Worm (Caenorhabditis elegans): Measurements from ENCODE around the gene pqn-74.
A peak's percentile ranks its signal among the peaks of the same experiment; 100 is the strongest.

Gene pqn-74

DNA sequence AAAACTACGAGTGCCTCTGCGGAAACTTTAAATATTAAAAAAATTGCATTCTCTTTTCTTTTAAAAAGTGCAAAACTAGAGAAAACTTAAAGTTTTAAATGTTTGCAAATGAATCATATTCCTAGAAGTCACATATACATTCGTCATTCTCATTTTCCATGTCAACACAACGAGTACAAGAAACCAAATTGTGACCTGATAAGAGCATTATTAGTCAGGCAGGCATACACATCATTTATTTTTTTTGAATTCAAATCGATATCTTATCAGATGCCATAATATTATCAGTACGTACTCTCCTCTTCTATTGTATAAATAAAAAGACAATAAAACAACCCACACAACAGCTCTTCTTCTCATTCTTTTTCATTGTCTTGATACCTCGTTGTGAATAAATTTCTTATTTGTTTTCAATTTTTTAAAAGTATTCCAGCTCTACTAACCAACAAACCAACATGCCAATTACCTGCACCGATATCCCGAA, 16.1 kb upstream of the pqn-74 start, which contains the start of gene W02A2.9:
W02A2.9 (plus strand) TSS at position 434 of the 484 bp plus-strand sequence.
- TF ChIP-seq dao-5 (tag; optimal IDR thresholded peaks at IDR 0.05) (no peak), W03F9.2 (tag; optimal IDR thresholded peaks at IDR 0.05) (no peak), him-1 (tag; optimal IDR thresholded peaks at IDR 0.05) (no peak)

DNA sequence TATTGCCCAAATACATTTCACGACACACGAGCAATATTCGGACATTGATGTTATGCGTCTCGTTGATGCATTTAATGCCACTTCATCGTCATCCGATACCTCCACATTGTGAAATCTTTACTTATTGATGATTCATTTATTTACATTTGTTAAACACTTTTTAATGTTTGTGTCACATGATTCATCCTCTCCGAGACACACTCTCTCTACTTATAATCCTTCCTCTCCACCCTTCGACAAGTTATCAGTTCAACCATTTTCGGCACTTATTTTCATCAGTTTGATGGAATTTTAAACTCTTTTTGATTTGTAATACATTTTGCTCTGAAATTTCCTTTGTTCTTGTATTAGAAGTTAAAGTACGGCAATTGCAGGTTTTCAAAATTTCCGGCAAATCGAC, 14.9 kb upstream of the pqn-74 start:
- TF ChIP-seq dao-5 (tag; optimal IDR thresholded peaks at IDR 0.05): no peak
- TF ChIP-seq W03F9.2 (tag; optimal IDR thresholded peaks at IDR 0.05): no peak
- no peak for TF ChIP-seq him-1 (tag; optimal IDR thresholded peaks at IDR 0.05)

DNA sequence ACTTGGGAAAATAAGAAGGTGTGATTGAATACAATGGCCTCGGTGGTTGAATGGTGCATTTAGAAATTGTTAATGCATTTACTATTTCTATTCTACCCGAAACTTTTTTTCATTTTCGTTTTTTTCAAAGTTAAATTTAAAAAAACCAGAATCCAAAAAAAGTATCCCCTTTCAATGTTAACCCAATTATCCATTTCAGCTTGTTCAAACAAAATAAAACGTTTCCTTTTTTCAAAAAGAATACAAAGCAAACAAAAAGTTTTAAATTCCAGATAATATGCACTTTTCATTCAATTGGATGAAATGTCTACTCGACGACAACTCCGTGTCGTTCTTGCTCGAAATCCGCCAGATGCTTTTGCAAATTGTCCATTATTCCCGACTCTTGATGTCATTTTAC, 11.3 kb upstream of the pqn-74 start, which contains the start of gene W02A2.5:
W02A2.5 (plus strand) TSS at position 301 of the 400 bp plus-strand sequence.
- TF ChIP-seq W03F9.2 (tag; optimal IDR thresholded peaks at IDR 0.05): no peak
- TF ChIP-seq dao-5 (tag; optimal IDR thresholded peaks at IDR 0.05): no peak
- TF ChIP-seq him-1 (tag; optimal IDR thresholded peaks at IDR 0.05): no peak

DNA sequence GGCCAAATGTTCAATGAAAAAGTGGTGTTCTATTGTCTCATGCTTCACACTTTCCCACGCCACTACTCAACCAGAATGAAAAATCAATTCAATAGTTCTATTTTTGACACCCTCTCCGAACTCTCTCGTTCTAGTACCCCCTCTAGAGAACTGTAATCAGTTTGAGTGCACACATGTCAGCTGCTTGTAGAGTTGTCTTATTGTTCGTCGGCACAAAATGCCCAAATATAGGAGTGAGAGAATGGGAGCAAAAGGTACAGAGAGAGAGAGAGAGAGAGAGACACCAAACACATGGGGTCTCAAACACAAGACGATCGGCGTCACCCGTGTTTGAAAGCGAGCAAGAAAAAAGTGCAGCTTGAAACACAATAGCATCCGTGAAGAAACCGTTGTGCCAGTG, 3.1 kb upstream of the pqn-74 start:
- TF ChIP-seq W03F9.2 (tag; optimal IDR thresholded peaks at IDR 0.05): no peak
- TF ChIP-seq dao-5 (tag; optimal IDR thresholded peaks at IDR 0.05): no peak
- TF ChIP-seq him-1 (tag; optimal IDR thresholded peaks at IDR 0.05): no peak

DNA sequence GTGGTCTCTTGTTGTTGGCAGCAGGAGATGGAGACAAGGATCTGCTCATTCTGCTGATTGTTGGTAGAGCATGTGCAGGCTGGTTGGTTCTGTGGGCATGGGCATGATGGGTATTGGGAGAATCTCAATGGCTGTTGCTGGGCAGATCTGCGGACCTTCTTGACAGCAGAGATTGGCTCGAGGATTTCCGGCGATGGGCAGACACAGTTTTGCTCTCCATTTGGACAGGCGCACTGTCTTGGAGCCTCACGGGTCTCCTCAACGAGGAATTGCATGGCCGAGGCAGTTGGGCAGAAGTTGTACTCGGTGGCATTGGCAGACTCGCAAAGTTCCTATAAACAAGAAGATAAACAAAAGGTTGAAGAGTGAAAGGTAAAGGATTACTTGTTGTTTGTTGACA, 659 bp downstream of the pqn-74 start:
- TF ChIP-seq him-1 (tag; optimal IDR thresholded peaks at IDR 0.05) (no peak), dao-5 (tag; optimal IDR thresholded peaks at IDR 0.05) (no peak), W03F9.2 (tag; optimal IDR thresholded peaks at IDR 0.05) (no peak)

DNA sequence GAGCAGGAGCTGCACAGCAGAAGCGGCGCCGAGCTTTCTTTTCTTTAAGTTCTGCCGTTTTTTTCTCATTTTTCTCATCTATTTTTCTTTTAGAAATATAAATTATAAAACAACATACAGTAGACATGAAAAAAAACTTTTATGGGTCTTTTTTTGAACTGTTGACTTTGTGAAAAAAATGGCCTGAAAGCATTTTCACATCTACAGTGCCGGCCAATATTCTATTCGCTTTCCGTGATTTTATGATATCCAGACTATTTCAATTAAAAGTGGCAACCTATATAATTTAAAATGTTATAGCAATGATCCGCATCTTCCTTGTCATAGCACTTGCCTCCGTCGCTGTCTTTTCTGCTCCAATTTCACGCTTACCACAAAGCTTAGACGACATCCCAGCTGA, 3.1 kb downstream of the pqn-74 start, which contains the start of gene far-6:
far-6 (plus strand) TSS at position 301 of the 400 bp plus-strand sequence.
- TF ChIP-seq W03F9.2 (tag; optimal IDR thresholded peaks at IDR 0.05) (no peak), dao-5 (tag; optimal IDR thresholded peaks at IDR 0.05) (no peak), him-1 (tag; optimal IDR thresholded peaks at IDR 0.05) (no peak)

DNA sequence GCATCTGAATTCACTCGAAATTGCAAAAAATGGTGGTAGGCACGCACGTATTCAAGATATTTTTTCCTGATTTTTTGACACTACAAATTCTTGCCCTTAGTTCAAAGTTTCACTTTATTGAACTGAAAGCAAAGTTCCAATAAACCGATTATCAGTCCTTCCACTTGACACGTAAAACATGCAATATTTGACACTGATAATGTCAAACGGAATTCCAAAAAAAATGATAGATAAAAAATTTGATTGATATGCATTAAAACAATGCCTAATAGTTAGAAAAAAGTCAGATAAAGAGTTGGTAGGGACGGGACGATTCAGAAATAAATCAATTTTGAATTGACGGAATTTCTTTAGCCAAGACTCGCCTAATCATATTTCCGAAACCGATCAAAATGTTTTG, 4.1 kb downstream of the pqn-74 start:
- TF ChIP-seq W03F9.2 (tag; optimal IDR thresholded peaks at IDR 0.05): no peak
- TF ChIP-seq him-1 (tag; optimal IDR thresholded peaks at IDR 0.05): no peak
- TF ChIP-seq dao-5 (tag; optimal IDR thresholded peaks at IDR 0.05): no peak

DNA sequence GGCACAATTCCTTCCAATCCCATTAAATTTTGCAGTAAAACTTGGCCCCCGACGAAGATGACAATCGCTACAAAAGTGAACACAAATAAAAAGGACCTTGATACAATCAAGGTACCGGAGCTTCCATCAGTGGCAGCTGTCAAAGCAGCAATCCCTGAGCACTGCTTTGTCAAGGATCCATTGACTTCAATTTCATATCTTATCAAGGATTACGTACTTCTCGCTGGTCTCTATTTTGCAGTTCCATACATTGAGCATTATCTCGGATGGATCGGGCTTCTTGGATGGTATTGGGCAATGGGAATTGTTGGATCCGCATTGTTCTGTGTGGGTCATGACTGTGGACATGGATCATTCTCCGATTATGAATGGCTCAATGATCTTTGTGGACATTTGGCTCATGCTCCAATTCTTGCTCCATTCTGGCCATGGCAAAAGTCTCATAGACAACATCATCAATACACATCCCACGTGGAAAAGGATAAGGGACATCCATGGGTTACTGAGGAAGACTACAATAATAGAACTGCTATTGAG, 7.3 kb downstream of the pqn-74 start, which contains the start of gene fat-2:
fat-2 (plus strand) TSS at position 51 of the 537 bp plus-strand sequence.
- TF ChIP-seq him-1 (tag; optimal IDR thresholded peaks at IDR 0.05): no peak
- no peak for TF ChIP-seq dao-5 (tag; optimal IDR thresholded peaks at IDR 0.05)
- no peak for TF ChIP-seq W03F9.2 (tag; optimal IDR thresholded peaks at IDR 0.05)

DNA sequence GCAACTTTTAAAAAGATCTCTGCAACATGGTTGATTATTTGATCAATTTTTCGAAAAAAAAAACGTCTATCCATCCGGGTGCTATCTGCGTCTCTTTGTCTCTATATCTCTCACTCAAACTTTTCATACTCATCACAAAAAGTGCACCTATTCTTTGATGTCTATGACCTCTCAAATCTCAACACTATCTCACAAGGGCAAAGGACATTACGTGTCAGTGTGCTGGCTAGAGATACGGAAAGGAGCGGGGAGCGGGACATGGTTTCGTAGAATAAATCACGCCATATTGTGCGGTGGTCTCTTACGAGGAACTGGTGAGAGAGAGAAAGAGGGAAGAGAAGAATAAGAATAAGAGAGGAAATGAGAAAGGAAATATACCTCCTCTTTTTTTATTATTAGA, 8.8 kb downstream of the pqn-74 start:
- TF ChIP-seq dao-5 (tag; optimal IDR thresholded peaks at IDR 0.05) (no peak), W03F9.2 (tag; optimal IDR thresholded peaks at IDR 0.05) (peak; percentile 19)

DNA sequence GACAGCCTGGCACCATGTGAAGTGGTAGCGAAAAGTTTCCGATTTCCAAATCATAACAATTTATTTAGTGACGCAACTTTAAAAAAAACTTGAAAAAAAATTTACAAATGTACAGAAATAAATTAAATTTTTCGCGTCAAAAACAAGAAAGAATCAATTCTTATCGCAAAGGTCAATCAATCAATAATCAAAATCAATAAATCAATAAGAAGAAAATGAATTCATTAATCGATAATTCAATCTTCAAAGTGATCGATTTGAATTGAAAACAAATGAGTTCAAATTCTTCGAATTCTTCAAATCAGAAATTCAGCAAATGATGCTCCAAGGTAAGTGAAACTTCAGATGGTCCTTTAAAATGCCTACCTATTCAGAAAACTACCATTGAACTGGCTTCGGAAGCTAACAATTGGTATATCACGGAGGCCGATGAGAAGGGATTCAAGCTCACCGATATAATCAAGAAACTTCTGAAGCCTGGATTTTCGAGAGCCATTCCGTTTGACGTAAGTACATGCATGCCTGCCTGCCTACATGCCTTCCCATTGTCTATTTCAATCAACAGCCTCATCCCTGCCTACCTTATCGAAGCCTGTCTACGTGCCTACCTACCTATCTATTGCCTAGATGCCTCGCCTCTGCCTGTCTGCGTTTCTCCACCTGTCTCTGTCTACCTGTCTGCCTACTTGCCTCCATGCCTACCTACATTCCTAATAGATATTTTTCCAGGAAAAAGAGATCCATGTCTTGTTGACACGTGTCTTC, 11.1 kb downstream of the pqn-74 start:
- no peak for TF ChIP-seq him-1 (tag; optimal IDR thresholded peaks at IDR 0.05)
- TF ChIP-seq dao-5 (tag; optimal IDR thresholded peaks at IDR 0.05): no peak
- no peak for TF ChIP-seq W03F9.2 (tag; optimal IDR thresholded peaks at IDR 0.05)

DNA sequence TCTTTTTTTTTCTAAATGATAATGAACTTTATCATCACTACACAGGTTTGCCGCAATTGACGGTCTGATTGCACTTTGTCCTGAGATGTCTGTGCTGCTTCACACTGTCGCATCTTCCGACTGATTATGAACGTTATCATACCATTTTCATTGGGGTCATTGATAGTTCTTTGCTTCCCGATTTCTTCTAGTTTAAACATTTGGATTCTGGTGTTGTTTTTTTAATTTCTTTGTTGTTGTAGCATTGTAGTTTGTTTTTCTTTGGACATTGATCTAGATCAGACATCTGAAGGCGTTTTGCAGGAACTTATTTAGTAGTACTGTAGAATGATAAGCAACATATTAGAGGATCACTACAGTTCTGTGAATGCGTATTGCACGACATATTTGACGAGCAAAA, 12.4 kb downstream of the pqn-74 start:
- TF ChIP-seq W03F9.2 (tag; optimal IDR thresholded peaks at IDR 0.05) (no peak), dao-5 (tag; optimal IDR thresholded peaks at IDR 0.05) (no peak), him-1 (tag; optimal IDR thresholded peaks at IDR 0.05) (no peak)

DNA sequence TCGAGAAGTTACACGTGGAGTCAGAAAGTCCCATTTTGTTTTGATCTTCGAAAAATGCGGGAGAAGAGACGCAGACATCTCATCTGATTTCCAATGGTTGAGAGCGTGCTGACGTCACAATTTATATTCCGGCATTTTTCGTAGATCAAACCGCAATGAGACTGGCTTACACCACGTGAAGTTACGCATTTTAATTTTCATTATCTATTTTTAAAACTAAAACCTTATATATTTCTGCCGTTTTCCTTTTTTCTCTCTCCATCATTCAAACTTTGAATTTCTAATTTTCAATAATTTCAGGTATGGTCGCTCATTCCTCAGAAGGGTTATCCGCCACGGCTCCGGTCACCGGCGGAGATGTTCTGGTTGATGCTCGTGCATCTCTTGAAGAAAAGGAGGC, 15.9 kb downstream of the pqn-74 start, which contains the start of gene fat-1:
fat-1 (plus strand) TSS at position 301 of the 400 bp plus-strand sequence.
- TF ChIP-seq him-1 (tag; optimal IDR thresholded peaks at IDR 0.05) (no peak), dao-5 (tag; optimal IDR thresholded peaks at IDR 0.05) (no peak), W03F9.2 (tag; optimal IDR thresholded peaks at IDR 0.05) (no peak)

DNA sequence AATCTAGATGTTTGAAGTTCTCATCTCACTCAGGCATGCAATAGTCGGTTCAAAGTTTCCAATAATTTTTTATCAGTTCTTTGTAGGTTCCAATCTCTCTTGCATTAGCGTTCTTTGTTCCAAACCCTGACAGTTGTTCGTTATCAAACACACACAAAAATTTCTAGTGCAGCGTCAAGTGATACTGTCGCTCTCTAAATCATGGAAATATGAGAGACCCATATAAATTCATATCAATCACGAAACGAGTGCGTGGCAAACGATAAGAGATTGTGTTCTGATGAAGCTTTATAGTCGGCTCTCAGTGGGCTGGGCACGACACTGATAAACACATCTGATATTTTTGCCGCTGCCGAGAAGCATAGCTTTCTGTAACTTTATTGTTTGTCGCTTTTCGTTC, 17.0 kb downstream of the pqn-74 start:
- TF ChIP-seq dao-5 (tag; optimal IDR thresholded peaks at IDR 0.05) (no peak), W03F9.2 (tag; optimal IDR thresholded peaks at IDR 0.05) (peak; percentile 4)

DNA sequence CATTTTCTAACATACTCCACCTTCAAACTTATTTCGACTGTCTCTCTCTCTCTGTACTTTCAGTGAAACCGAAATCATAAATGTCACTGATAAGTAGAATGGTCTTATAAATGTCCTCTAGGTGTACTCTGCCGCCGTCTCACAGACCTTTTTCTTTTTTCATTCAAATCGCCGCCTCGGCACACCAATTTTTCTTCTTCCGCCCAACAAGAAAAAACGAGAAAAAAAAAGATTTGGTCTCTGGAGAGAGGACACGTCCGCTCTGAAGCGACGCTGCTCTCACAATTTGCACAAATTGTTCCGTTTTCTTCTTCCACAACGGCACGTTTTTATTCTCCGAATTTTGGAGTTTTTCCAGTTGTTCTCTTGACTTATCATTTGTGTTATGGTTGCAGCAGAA, 18.1 kb downstream of the pqn-74 start:
- TF ChIP-seq W03F9.2 (tag; optimal IDR thresholded peaks at IDR 0.05) (no peak), him-1 (tag; optimal IDR thresholded peaks at IDR 0.05) (no peak), dao-5 (tag; optimal IDR thresholded peaks at IDR 0.05) (no peak)
